Fruit fly (Drosophila melanogaster) whole organism, adult: ENCODE measurements around the gene CG42369.

Experiments used
- CG11617 ChIP-seq: fragments of 200-800 bp; sonication (Bioruptor generic); optimal IDR thresholded peaks from 2 replicates; lab custom pipeline; 2017; ENCODE audit warnings: mild to moderate bottlenecking, missing biosample characterization, missing genetic modification reagents, missing genetic modification characterization
- CG1620 ChIP-seq: fragments of 200-800 bp; sonication (Bioruptor generic); optimal IDR thresholded peaks from 2 replicates; lab custom pipeline; 2016; ENCODE audit warnings: missing biosample characterization, missing genetic modification characterization
- CG5204 ChIP-seq: fragments of 200-800 bp; sonication (Bioruptor generic); optimal IDR thresholded peaks from 2 replicates; lab custom pipeline; 2016; ENCODE audit warnings: missing biosample characterization, missing genetic modification characterization
- Clk ChIP-seq: fragments of 200-800 bp; sonication (Bioruptor generic); optimal IDR thresholded peaks from 2 replicates; lab custom pipeline; 2017; ENCODE audit warnings: missing biosample characterization, missing genetic modification characterization
- bab1 ChIP-seq: fragments of 200-800 bp; sonication (Bioruptor generic); optimal IDR thresholded peaks from 3 replicates; lab custom pipeline; 2019; ENCODE audit warnings: missing biosample characterization, mild to moderate bottlenecking, missing genetic modification characterization, moderate library complexity
- cnc ChIP-seq, 2 experiments: fragments of >200 bp; optimal IDR thresholded peaks; 2 replicates each; lab custom pipeline; 2017
- kay ChIP-seq: fragments of 200-800 bp; sonication (Bioruptor generic); peaks from one replicate; lab custom pipeline; 2016; ENCODE audit warnings: missing biosample characterization, missing genetic modification characterization, borderline replicate concordance

DNA sequence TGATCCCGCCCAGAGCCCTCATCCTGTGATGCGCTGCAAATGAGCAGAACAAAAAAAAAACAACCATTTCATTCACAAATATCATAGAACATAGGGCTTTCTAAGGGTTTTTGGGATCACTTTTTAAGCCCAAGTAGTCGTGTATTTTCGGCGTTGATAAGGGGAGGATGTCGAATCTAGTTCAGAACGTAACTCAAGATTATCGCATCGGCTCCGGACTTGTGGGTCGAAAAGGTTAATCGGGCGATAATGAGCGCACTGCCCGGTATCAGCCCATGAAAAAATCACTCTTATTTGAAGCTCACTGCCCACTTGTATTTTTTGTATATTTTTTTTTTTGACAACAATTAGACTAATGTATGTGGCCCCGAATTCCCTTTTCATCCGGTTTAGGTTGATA, 25.4 kb upstream of the CG42369 start:
- TF ChIP-seq bab1 (GFP tag; lab: Kevin White, UChicago) (no peak), CG5204 (no peak), cnc (optimal IDR thresholded peaks at IDR 0.05; lab: Kevin White, UChicago) (no peak), CG1620 (GFP tag; lab: Kevin White, UChicago) (no peak), Clk (GFP tag; lab: Kevin White, UChicago) (no peak), kay (GFP tag; lab: Kevin White, UChicago) (no peak), CG11617 (no peak)
